Worm (Caenorhabditis elegans) whole organism, late embryonic: ENCODE measurements around the gene vab-1.

Experiments used
- C08G9.2 ChIP-seq: sonication (generic microtip); optimal IDR thresholded peaks from 2 replicates; lab custom pipeline; 2016; ENCODE audit warnings: mild to moderate bottlenecking, missing genetic modification characterization, moderate library complexity, missing compliant biosample characterization
- ahr-1 ChIP-seq: sonication (generic microtip); optimal IDR thresholded peaks from 2 replicates; lab custom pipeline; 2016; ENCODE audit warnings: missing genetic modification characterization, missing compliant biosample characterization
- ceh-18 ChIP-seq: sonication (generic microtip); optimal IDR thresholded peaks from 2 replicates; lab custom pipeline; 2016; ENCODE audit warnings: missing genetic modification characterization, missing compliant biosample characterization
- ceh-19 ChIP-seq: fragments of 200-800 bp; sonication (Bioruptor generic); optimal IDR thresholded peaks from 2 replicates; lab custom pipeline; 2018; ENCODE audit warnings: mild to moderate bottlenecking, missing genetic modification characterization, missing compliant biosample characterization
- ceh-22 ChIP-seq: sonication (generic microtip); optimal IDR thresholded peaks from 2 replicates; lab custom pipeline; 2017; ENCODE audit warnings: missing biosample characterization, missing genetic modification characterization
- ceh-24 ChIP-seq: sonication (generic microtip); optimal IDR thresholded peaks from 2 replicates; lab custom pipeline; 2016; ENCODE audit warnings: mild to moderate bottlenecking, missing genetic modification characterization, missing compliant biosample characterization
- ceh-30 ChIP-seq: fragments of 150-350 bp; optimal IDR thresholded peaks from 2 replicates; lab custom pipeline; 2014; ENCODE audit warnings: missing biosample characterization, missing genetic modification characterization
- ceh-45 ChIP-seq: fragments of 200-800 bp; sonication (Bioruptor generic); IDR thresholded peaks from 2 replicates; pipeline ENCODE4 v1.3.6; 2022; ENCODE audit warnings: missing genetic modification reagents, missing genetic modification characterization, missing compliant biosample characterization
- ceh-48 ChIP-seq: sonication (generic microtip); optimal IDR thresholded peaks from 2 replicates; lab custom pipeline; 2016; ENCODE audit warnings: missing genetic modification characterization, inconsistent platforms, missing compliant biosample characterization
- dmd-4 ChIP-seq: sonication (generic microtip); optimal IDR thresholded peaks from 2 replicates; lab custom pipeline; 2016; ENCODE audit warnings: borderline replicate concordance, missing genetic modification characterization, missing compliant biosample characterization
- elt-2 ChIP-seq: sonication (generic microtip); optimal IDR thresholded peaks from 2 replicates; lab custom pipeline; 2016; ENCODE audit warnings: missing genetic modification reagents, missing genetic modification characterization, missing compliant biosample characterization
- elt-4 ChIP-seq: sonication (generic microtip); optimal IDR thresholded peaks from 2 replicates; lab custom pipeline; 2016; ENCODE audit warnings: missing genetic modification characterization, missing compliant biosample characterization
- ets-4 ChIP-seq: sonication (generic microtip); optimal IDR thresholded peaks from 2 replicates; lab custom pipeline; 2016; ENCODE audit warnings: missing genetic modification characterization, missing compliant biosample characterization
- eyg-1 ChIP-seq: sonication (generic microtip); optimal IDR thresholded peaks from 2 replicates; lab custom pipeline; 2016; ENCODE audit warnings: missing genotype, missing genetic modification characterization, missing compliant biosample characterization
- fax-1 ChIP-seq: sonication (generic microtip); optimal IDR thresholded peaks from 2 replicates; lab custom pipeline; 2016; ENCODE audit warnings: missing genotype, missing genetic modification characterization, missing compliant biosample characterization
- fkh-6 ChIP-seq: sonication (generic microtip); optimal IDR thresholded peaks from 2 replicates; lab custom pipeline; 2016; ENCODE audit warnings: missing genetic modification characterization, missing compliant biosample characterization
- hlh-8 ChIP-seq: sonication (generic microtip); optimal IDR thresholded peaks from 2 replicates; lab custom pipeline; 2016; ENCODE audit warnings: missing genotype, missing genetic modification characterization, missing compliant biosample characterization
- lim-6 ChIP-seq: sonication (generic microtip); optimal IDR thresholded peaks from 2 replicates; lab custom pipeline; 2016; ENCODE audit warnings: missing genetic modification characterization, missing compliant biosample characterization
- madf-2 ChIP-seq: sonication (generic microtip); optimal IDR thresholded peaks from 2 replicates; lab custom pipeline; 2017; ENCODE audit warnings: missing genetic modification characterization, missing compliant biosample characterization
- mec-3 ChIP-seq: sonication (generic microtip); optimal IDR thresholded peaks from 2 replicates; lab custom pipeline; 2016; ENCODE audit warnings: borderline replicate concordance, missing genetic modification characterization, missing compliant biosample characterization
- nfya-1 ChIP-seq: sonication (generic microtip); optimal IDR thresholded peaks from 2 replicates; lab custom pipeline; 2017; ENCODE audit warnings: missing genetic modification characterization, mild to moderate bottlenecking, missing compliant biosample characterization, antibody characterized with exemption, moderate library complexity
- nhr-11 ChIP-seq: fragments of 150-350 bp; optimal IDR thresholded peaks from 2 replicates; lab custom pipeline; 2014; ENCODE audit warnings: missing biosample characterization, missing genetic modification characterization
- npax-4 ChIP-seq: sonication (generic microtip); optimal IDR thresholded peaks from 2 replicates; lab custom pipeline; 2016; ENCODE audit warnings: missing genetic modification characterization, missing compliant biosample characterization
- odd-2 ChIP-seq: sonication (generic microtip); optimal IDR thresholded peaks from 2 replicates; lab custom pipeline; 2017; ENCODE audit warnings: antibody characterized with exemption, mild to moderate bottlenecking, missing genetic modification characterization, missing compliant biosample characterization
- pax-1 ChIP-seq: fragments of 150-350 bp; optimal IDR thresholded peaks from 2 replicates; lab custom pipeline; 2014; ENCODE audit warnings: missing biosample characterization, missing genetic modification characterization
- pha-2 ChIP-seq: sonication (generic microtip); optimal IDR thresholded peaks from 2 replicates; lab custom pipeline; 2017; ENCODE audit warnings: mild to moderate bottlenecking, missing genetic modification characterization, missing compliant biosample characterization
- pha-4 ChIP-seq: fragments of 150-350 bp; optimal IDR thresholded peaks from 2 replicates; lab custom pipeline; 2018; ENCODE audit warnings: missing biosample characterization, missing genetic modification reagents, missing genetic modification characterization
- ref-2 ChIP-seq: sonication (generic microtip); optimal IDR thresholded peaks from 2 replicates; lab custom pipeline; 2016; ENCODE audit warnings: missing genetic modification characterization, missing compliant biosample characterization
- rnt-1 ChIP-seq: sonication (generic microtip); optimal IDR thresholded peaks from 2 replicates; lab custom pipeline; 2016; ENCODE audit warnings: missing genetic modification characterization, missing compliant biosample characterization
- sox-2 ChIP-seq: fragments of 200-800 bp; sonication (Bioruptor generic); IDR thresholded peaks from 2 replicates; pipeline ENCODE4 v1.3.6; 2022; ENCODE audit warnings: missing genetic modification reagents, missing genetic modification characterization, missing compliant biosample characterization
- sox-4 ChIP-seq: sonication (generic microtip); optimal IDR thresholded peaks from 2 replicates; lab custom pipeline; 2017; ENCODE audit warnings: mild to moderate bottlenecking, missing genetic modification characterization, inconsistent platforms, missing compliant biosample characterization
- syd-9 ChIP-seq: sonication (generic microtip); optimal IDR thresholded peaks from 2 replicates; lab custom pipeline; 2016; ENCODE audit warnings: mild to moderate bottlenecking, missing genetic modification characterization, moderate library complexity, missing compliant biosample characterization
- tbx-2 ChIP-seq: sonication (generic microtip); optimal IDR thresholded peaks from 2 replicates; lab custom pipeline; 2016; ENCODE audit warnings: missing genetic modification characterization, missing compliant biosample characterization
- unc-42 ChIP-seq: sonication (generic microtip); optimal IDR thresholded peaks from 2 replicates; lab custom pipeline; 2016; ENCODE audit warnings: missing genotype, missing genetic modification characterization, missing compliant biosample characterization
- unc-55 ChIP-seq: sonication (generic microtip); optimal IDR thresholded peaks from 2 replicates; lab custom pipeline; 2017; ENCODE audit warnings: missing biosample characterization, missing genetic modification reagents, missing genetic modification characterization

vab-1 gene

DNA sequence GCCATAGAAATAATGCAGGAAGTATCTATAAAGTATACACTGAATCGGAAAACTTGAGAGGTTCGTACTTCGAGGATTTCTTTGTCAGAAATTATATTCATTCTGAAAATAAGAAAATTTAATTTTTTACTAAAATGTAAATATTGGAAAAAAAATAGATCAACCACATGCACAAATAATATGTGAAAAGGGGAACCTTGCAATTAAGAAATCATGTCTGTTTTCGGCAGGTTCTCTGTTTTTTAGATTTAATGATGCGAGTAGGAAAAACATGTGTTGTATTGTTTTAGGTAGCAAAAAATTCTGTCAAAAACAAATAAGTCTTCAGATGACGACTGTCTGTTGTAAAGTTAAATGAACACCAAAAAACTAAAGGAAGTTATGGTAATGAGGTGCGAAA is 34.7 kb upstream of the vab-1 start, which contains the start of gene sra-33:
Gene sra-33 (minus strand): TSS at position 101 of the 400 bp plus-strand sequence.
- TF ChIP-seq tbx-2 (tag; lab: Kevin White, UChicago) (no peak), fkh-6 (no peak), odd-2 (tag; lab: Kevin White, UChicago) (no peak), pax-1 (tag; lab: Kevin White, UChicago) (no peak), pha-2 (no peak), ets-4 (tag; lab: Kevin White, UChicago) (no peak), eyg-1 (no peak), mec-3 (tag; lab: Kevin White, UChicago) (no peak)

DNA sequence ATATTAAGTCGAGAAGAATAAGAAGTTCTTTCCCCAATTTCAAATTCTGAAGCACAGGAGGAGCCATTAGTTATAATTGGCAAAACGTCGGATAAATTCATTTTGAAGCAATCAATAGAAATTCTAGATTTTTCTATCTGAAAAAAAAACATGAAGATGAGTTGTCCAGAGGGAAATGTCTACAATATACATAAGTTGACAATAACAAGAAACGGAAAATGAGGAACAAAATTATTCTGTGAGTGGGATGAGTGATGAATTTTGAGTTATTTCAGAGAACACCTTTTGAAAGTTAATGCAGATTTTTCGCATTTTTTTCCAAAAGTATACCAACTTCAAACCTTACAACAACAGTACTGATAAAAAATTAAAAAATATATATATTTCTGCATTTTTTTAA is 31.2 kb upstream of the vab-1 start, which contains the start of gene sra-36:
Gene sra-36 (minus strand): TSS at position 101 of the 400 bp plus-strand sequence.
- TF ChIP-seq fax-1 (tag; lab: Kevin White, UChicago) (no peak), elt-4 (tag; lab: Kevin White, UChicago) (no peak), C08G9.2 (tag; lab: Kevin White, UChicago) (no peak), lim-6 (no peak), ceh-19 (GFP tag; lab: Kevin White, UChicago) (no peak), ahr-1 (tag; lab: Kevin White, UChicago) (no peak), ceh-48 (tag; lab: Kevin White, UChicago) (no peak), rnt-1 (no peak), madf-2 (no peak), unc-42 (tag; lab: Kevin White, UChicago) (no peak), ceh-30 (no peak), ets-4 (tag; lab: Kevin White, UChicago) (no peak), fkh-6 (no peak), mec-3 (tag; lab: Kevin White, UChicago) (no peak)

DNA sequence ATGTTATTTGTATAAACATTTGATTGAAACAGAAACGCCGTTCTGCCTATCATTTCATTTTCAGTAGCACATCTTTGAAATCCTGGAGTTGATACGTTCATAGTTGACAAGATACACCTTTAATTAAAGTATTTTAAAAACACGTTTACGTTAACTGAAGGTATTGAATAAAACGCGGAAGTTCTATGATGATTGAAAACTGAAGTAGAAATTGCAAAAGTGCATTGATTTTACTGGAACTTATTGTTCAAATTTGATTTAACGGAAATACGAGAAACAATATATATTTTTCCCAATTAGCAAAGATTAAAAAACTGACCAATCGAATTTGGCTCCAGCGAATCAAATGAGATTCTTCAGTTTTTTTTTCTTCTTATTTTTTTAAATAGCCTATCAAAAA is 28.2 kb upstream of the vab-1 start, which contains the start of gene sra-34:
Gene sra-34 (minus strand): TSS at position 101 of the 400 bp plus-strand sequence.
- no peak for TF ChIP-seq dmd-4 (tag; lab: Kevin White, UChicago)
- TF ChIP-seq elt-2 = no peak

DNA sequence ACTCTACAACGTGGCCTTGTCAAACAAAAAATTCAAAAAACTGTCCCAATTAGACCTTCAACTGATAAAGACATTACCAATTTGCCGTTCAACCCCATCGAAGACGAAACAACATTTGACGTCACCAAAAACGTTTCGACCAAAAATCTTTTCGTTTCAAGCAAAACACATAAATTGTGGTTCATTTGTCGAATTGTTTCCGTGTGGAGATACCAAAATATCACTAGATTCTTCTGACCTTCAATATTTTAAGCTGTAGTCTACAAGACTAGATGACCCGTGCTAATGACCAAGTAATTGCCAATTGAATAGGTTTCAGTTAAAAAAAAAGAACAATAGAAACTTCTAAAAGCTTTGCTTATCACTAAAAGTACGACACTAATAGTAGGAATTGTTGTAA is 23.4 kb upstream of the vab-1 start:
- TF ChIP-seq sox-2 (GFP tag; lab: Robert Waterston, UW) = no peak
- TF ChIP-seq ceh-45 (GFP tag; lab: Robert Waterston, UW) = no peak
- no peak for TF ChIP-seq eyg-1
- no peak for TF ChIP-seq ceh-18
- TF ChIP-seq ceh-22 (tag; lab: Kevin White, UChicago) = no peak

DNA sequence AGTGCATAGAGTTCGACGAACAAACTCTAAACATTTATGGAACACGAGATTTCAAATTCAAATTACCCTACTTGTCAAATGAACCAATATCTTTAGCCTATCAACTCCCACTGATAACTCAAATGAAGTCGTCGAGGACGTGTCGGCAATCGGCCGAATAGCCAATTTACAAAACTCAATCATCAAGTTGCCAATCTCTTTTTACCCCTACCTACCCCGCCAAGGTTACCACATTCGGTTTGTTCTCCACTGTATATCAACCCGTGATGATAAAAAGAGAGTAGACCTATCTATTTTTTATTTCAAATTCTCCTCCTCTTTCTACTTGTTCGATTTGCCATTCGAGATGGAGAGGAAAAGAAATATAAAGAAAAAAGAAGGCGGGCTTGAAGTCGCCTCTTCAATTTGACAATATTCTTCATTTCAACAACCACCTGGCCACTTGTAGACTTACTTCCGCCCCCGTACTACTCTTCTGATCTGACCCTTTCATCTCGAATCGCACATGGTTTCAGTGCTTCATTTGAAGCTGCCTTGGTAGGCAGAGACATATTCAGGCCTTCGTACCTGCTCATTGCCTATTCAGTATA is 21.7 kb upstream of the vab-1 start:
- TF ChIP-seq pax-1 (tag; lab: Kevin White, UChicago) = no peak
- TF ChIP-seq ref-2 = no peak
- TF ChIP-seq nfya-1 (tag; lab: Kevin White, UChicago) = no peak
- no peak for TF ChIP-seq sox-4
- no peak for TF ChIP-seq npax-4 (tag; lab: Kevin White, UChicago)
- TF ChIP-seq ceh-30 = no peak
- no peak for TF ChIP-seq ceh-19 (GFP tag; lab: Kevin White, UChicago)
- TF ChIP-seq pha-4 (tag; lab: Kevin White, UChicago) = no peak
- TF ChIP-seq tbx-2 (tag; lab: Kevin White, UChicago) = no peak
- TF ChIP-seq sox-2 (GFP tag; lab: Robert Waterston, UW) = no peak
- no peak for TF ChIP-seq elt-2
- no peak for TF ChIP-seq mec-3 (tag; lab: Kevin White, UChicago)
- no peak for TF ChIP-seq ceh-24 (tag; lab: Kevin White, UChicago)
- no peak for TF ChIP-seq syd-9 (tag; lab: Kevin White, UChicago)
- TF ChIP-seq nhr-11 (tag; lab: Kevin White, UChicago) = no peak
- TF ChIP-seq ceh-45 (GFP tag; lab: Robert Waterston, UW) = no peak
- TF ChIP-seq unc-55 = no peak
- TF ChIP-seq hlh-8 (tag; lab: Kevin White, UChicago) = no peak
- TF ChIP-seq ceh-22 (tag; lab: Kevin White, UChicago) = no peak
- no peak for TF ChIP-seq rnt-1
